Fruit fly (Drosophila melanogaster) whole organism, embryonic: ENCODE results near the gene CG32117.

ENCODE experiments used
- B-H1 ChIP-seq: fragments of 200-800 bp; sonication (Bioruptor generic); IDR thresholded peaks from 3 replicates; pipeline ENCODE4 v1.3.6; 2022; ENCODE audit warnings: missing biosample characterization, missing genetic modification characterization
- Blimp-1 ChIP-seq: fragments of 200-800 bp; sonication (Bioruptor generic); optimal IDR thresholded peaks from 3 replicates; lab custom pipeline; 2018; ENCODE audit warnings: missing biosample characterization, missing genetic modification characterization, mild to moderate bottlenecking, moderate library complexity, missing genetic modification reagents
- CG10565 ChIP-seq: fragments of 200-800 bp; sonication (Bioruptor generic); optimal IDR thresholded peaks from 3 replicates; lab custom pipeline; 2016; ENCODE audit warnings: missing biosample characterization, mild to moderate bottlenecking, missing genetic modification characterization
- CG12219 ChIP-seq: fragments of 200-800 bp; sonication (Bioruptor generic); optimal IDR thresholded peaks from 3 replicates; lab custom pipeline; 2018; ENCODE audit warnings: missing biosample characterization, mild to moderate bottlenecking, missing genetic modification characterization
- CG12391 ChIP-seq: fragments of 200-800 bp; sonication (Bioruptor generic); optimal IDR thresholded peaks from 3 replicates; lab custom pipeline; 2018; ENCODE audit warnings: missing biosample characterization, mild to moderate bottlenecking, missing genetic modification characterization, moderate library complexity
- CG15073 ChIP-seq: fragments of 200-800 bp; sonication (Bioruptor generic); optimal IDR thresholded peaks from 2 replicates; lab custom pipeline; 2016; ENCODE audit warnings: missing biosample characterization, missing genetic modification characterization
- CG18476 ChIP-seq: fragments of 200-800 bp; sonication (Bioruptor generic); optimal IDR thresholded peaks from 2 replicates; lab custom pipeline; 2016; ENCODE audit warnings: missing biosample characterization, mild to moderate bottlenecking, missing genetic modification characterization
- CG18619 ChIP-seq: fragments of 200-800 bp; sonication (Bioruptor generic); optimal IDR thresholded peaks from 3 replicates; lab custom pipeline; 2017; ENCODE audit warnings: missing biosample characterization, mild to moderate bottlenecking, missing genetic modification characterization
- CG30431 ChIP-seq: fragments of 200-800 bp; sonication (Bioruptor generic); optimal IDR thresholded peaks from 2 replicates; lab custom pipeline; 2017; ENCODE audit warnings: missing biosample characterization, missing genetic modification characterization
- CG32772 ChIP-seq: fragments of 200-800 bp; sonication (Bioruptor generic); IDR thresholded peaks from 2 replicates; pipeline ENCODE4 v1.3.6; 2022; ENCODE audit warnings: missing biosample characterization, missing genetic modification characterization
- CG3281 ChIP-seq: fragments of 200-800 bp; sonication (Bioruptor generic); optimal IDR thresholded peaks from 3 replicates; lab custom pipeline; 2017; ENCODE audit warnings: missing biosample characterization, mild to moderate bottlenecking, missing genetic modification characterization
- CG34224 ChIP-seq: fragments of 200-800 bp; sonication (Bioruptor generic); IDR thresholded peaks from 3 replicates; pipeline ENCODE4 v1.3.6; 2022; ENCODE audit warnings: missing biosample characterization, missing genetic modification characterization; ENCODE audit not compliant: partially characterized antibody
- CG3726 ChIP-seq: fragments of 200-800 bp; sonication (Bioruptor generic); IDR thresholded peaks from 3 replicates; pipeline ENCODE4, ENCODE4 v1.3.6; 2022; ENCODE audit warnings: missing biosample characterization, missing genetic modification characterization
- CG42726 ChIP-seq: fragments of 200-800 bp; sonication (Bioruptor generic); IDR thresholded peaks from 2 replicates; pipeline ENCODE4 v1.3.6; 2022; ENCODE audit warnings: missing biosample characterization, missing genetic modification characterization; ENCODE audit not compliant: partially characterized antibody
- CG4328 ChIP-seq: fragments of 200-800 bp; sonication (Bioruptor generic); optimal IDR thresholded peaks from 3 replicates; lab custom pipeline; 2017; ENCODE audit warnings: missing biosample characterization, missing genetic modification reagents, missing genetic modification characterization
- CG7928 ChIP-seq: fragments of 200-800 bp; sonication (Bioruptor generic); optimal IDR thresholded peaks from 2 replicates; lab custom pipeline; 2017; ENCODE audit warnings: missing biosample characterization, mild to moderate bottlenecking, missing genetic modification characterization
- CG8089 ChIP-seq: fragments of 200-800 bp; sonication (Bioruptor generic); optimal IDR thresholded peaks from 3 replicates; lab custom pipeline; 2016; ENCODE audit warnings: missing biosample characterization, missing genetic modification characterization
- CTCF ChIP-seq: fragments of 200-800 bp; sonication (Bioruptor generic); optimal IDR thresholded peaks from 2 replicates; lab custom pipeline; 2017; ENCODE audit warnings: missing biosample characterization, mild to moderate bottlenecking, missing genetic modification characterization, moderate library complexity
- CrebB ChIP-seq: fragments of 200-800 bp; sonication (Bioruptor generic); optimal IDR thresholded peaks from 3 replicates; lab custom pipeline; 2018; ENCODE audit warnings: missing biosample characterization, mild to moderate bottlenecking, missing genetic modification characterization
- Dfd ChIP-seq, 2 experiments: fragments of >200 bp; optimal IDR thresholded peaks; 2 replicates each; lab custom pipeline; 2017; ENCODE audit warnings: missing biosample characterization in 2 of 2, missing genetic modification characterization in 2 of 2
- Dll ChIP-seq: fragments of 200-800 bp; sonication (Bioruptor generic); IDR thresholded peaks from 4 replicates; pipeline ENCODE4 v1.3.6; 2022; ENCODE audit warnings: missing biosample characterization, missing genetic modification characterization; ENCODE audit not compliant: partially characterized antibody
- Dref ChIP-seq: fragments of 200-800 bp; sonication (Bioruptor generic); IDR thresholded peaks from 2 replicates; pipeline ENCODE4 v1.3.6; 2022; ENCODE audit warnings: missing biosample characterization, missing genetic modification characterization
- Fer1 ChIP-seq: fragments of 200-800 bp; sonication (Bioruptor generic); optimal IDR thresholded peaks from 2 replicates; lab custom pipeline; 2017; ENCODE audit warnings: missing biosample characterization, mild to moderate bottlenecking, missing genetic modification characterization
- H2.0 ChIP-seq: fragments of 200-800 bp; sonication (Bioruptor generic); IDR thresholded peaks from 2 replicates; pipeline ENCODE4 v1.3.6; 2022; ENCODE audit warnings: missing biosample characterization, missing genetic modification characterization
- Neu2 ChIP-seq: fragments of 200-800 bp; sonication (Bioruptor generic); optimal IDR thresholded peaks from 3 replicates; lab custom pipeline; 2016; ENCODE audit warnings: missing biosample characterization, missing genetic modification characterization, borderline replicate concordance
- Nf-YA ChIP-seq: fragments of 200-800 bp; sonication (Bioruptor generic); IDR thresholded peaks from 2 replicates; pipeline ENCODE4 v1.3.6; 2022; ENCODE audit warnings: missing biosample characterization, missing genetic modification characterization
- Optix ChIP-seq: fragments of 200-800 bp; sonication (Bioruptor generic); IDR thresholded peaks from 3 replicates; pipeline ENCODE4 v1.3.6; 2022; ENCODE audit warnings: missing biosample characterization, missing genetic modification characterization
- Rfx ChIP-seq: fragments of 200-800 bp; sonication (Bioruptor generic); IDR thresholded peaks from 2 replicates; pipeline ENCODE4 v1.3.6; 2022; ENCODE audit warnings: missing biosample characterization, missing genetic modification characterization
- Spps ChIP-seq: fragments of 200-800 bp; sonication (Bioruptor generic); optimal IDR thresholded peaks from 2 replicates; lab custom pipeline; 2018; ENCODE audit warnings: missing biosample characterization, mild to moderate bottlenecking, missing genetic modification characterization
- Stat92E ChIP-seq, 3 experiments: fragments of >200 bp in 2 of 3; fragments of 200-800 bp in 1 of 3; sonication (Bioruptor generic) in 1 of 3; optimal IDR thresholded peaks; 2 replicates each; lab custom pipeline; 2017 to 2019; ENCODE audit warnings: missing biosample characterization in 3 of 3, missing genetic modification characterization in 3 of 3, mild to moderate bottlenecking in 1 of 3, moderate library complexity in 1 of 3
- Vsx1 ChIP-seq: fragments of 200-800 bp; sonication (Bioruptor generic); optimal IDR thresholded peaks from 2 replicates; lab custom pipeline; 2017; ENCODE audit warnings: missing biosample characterization, mild to moderate bottlenecking, missing genetic modification characterization, missing genetic modification reagents
- bsh ChIP-seq, 2 experiments: fragments of 200-800 bp; sonication (Bioruptor generic); optimal IDR thresholded peaks; 2 replicates each; lab custom pipeline; 2017 to 2018; ENCODE audit warnings: mild to moderate bottlenecking in 2 of 2, missing biosample characterization in 2 of 2, missing genetic modification characterization in 2 of 2, moderate library complexity in 1 of 2
- chif ChIP-seq, 2 experiments: fragments of 200-800 bp; sonication (Bioruptor generic); optimal IDR thresholded peaks; 3 replicates each; lab custom pipeline; 2016; ENCODE audit warnings: missing biosample characterization in 2 of 2, missing genetic modification characterization in 2 of 2
- emc ChIP-seq: fragments of 200-800 bp; sonication (Bioruptor generic); optimal IDR thresholded peaks from 2 replicates; lab custom pipeline; 2016; ENCODE audit warnings: missing biosample characterization, missing genetic modification characterization
- eyg ChIP-seq: fragments of 200-800 bp; sonication (Bioruptor generic); optimal IDR thresholded peaks from 3 replicates; lab custom pipeline; 2016; ENCODE audit warnings: missing biosample characterization, missing genetic modification characterization
- gce ChIP-seq: fragments of 200-800 bp; sonication (Bioruptor generic); IDR thresholded peaks from 3 replicates; pipeline ENCODE4 v1.3.6; 2022; ENCODE audit warnings: missing biosample characterization, missing genetic modification characterization
- hkb ChIP-seq, 2 experiments: fragments of 200-800 bp in 1 of 2; fragments of >200 bp in 1 of 2; sonication (Bioruptor generic) in 1 of 2; IDR thresholded peaks in 1 of 2; optimal IDR thresholded peaks in 1 of 2; 2 replicates each; pipeline versions ENCODE4 v1.3.6 to Lab custom; 2017 to 2022; ENCODE audit warnings: missing biosample characterization in 1 of 2, missing genetic modification characterization in 1 of 2
- inv ChIP-seq: fragments of 200-800 bp; sonication (Bioruptor generic); IDR thresholded peaks from 2 replicates; pipeline ENCODE4 v1.3.6; 2022; ENCODE audit warnings: missing biosample characterization, missing genetic modification characterization; ENCODE audit not compliant: partially characterized antibody
- otp ChIP-seq: fragments of 200-800 bp; sonication (Bioruptor generic); IDR thresholded peaks from 3 replicates; pipeline ENCODE4, ENCODE4 v1.3.6; 2022; ENCODE audit warnings: missing biosample characterization, missing genetic modification characterization
- pita ChIP-seq: fragments of 200-800 bp; sonication (Bioruptor generic); optimal IDR thresholded peaks from 2 replicates; lab custom pipeline; 2017; ENCODE audit warnings: missing biosample characterization, mild to moderate bottlenecking, missing genetic modification characterization
- sob ChIP-seq: fragments of 200-800 bp; sonication (Bioruptor generic); IDR thresholded peaks from 2 replicates; pipeline ENCODE4 v1.3.6; 2022; ENCODE audit warnings: missing biosample characterization, missing genetic modification characterization
- trem ChIP-seq: fragments of 200-800 bp; optimal IDR thresholded peaks from 3 replicates; lab custom pipeline; 2019; ENCODE audit warnings: missing biosample characterization, mild to moderate bottlenecking, missing genetic modification characterization, moderate library complexity
- usp ChIP-seq: fragments of >200 bp; optimal IDR thresholded peaks from 2 replicates; lab custom pipeline; 2017; ENCODE audit warnings: missing biosample characterization, missing genetic modification characterization

The CG32117 gene

dm6 chr3L:12903611-12904010 lies at the start of gene CG32117:
Gene CG32117, minus strand, starts transcription at chr3L:12903711.
- no peak for TF ChIP-seq CG10565 (GFP tag; lab: Kevin White, UChicago)
- TF ChIP-seq Stat92E (GFP tag; optimal IDR thresholded peaks at IDR 0.05; lab: Kevin White, UChicago) = no peak
- TF ChIP-seq CG12391 (tag; lab: Kevin White, UChicago) = no peak
- no peak for TF ChIP-seq Fer1 (GFP tag; lab: Kevin White, UChicago)
- TF ChIP-seq CG7928 (GFP tag; lab: Kevin White, UChicago) = no peak
- TF ChIP-seq Vsx1 (GFP tag; lab: Kevin White, UChicago) = no peak

dm6 chr3L:12949386-12949785 lies 45.9 kb upstream of the CG32117 start:
- no peak for TF ChIP-seq CG18619 (GFP tag; lab: Kevin White, UChicago)
- TF ChIP-seq usp (GFP tag; lab: Kevin White, UChicago) = no peak
- TF ChIP-seq CTCF = peak; percentile 53
- 0 out of 2 replicates have a peak, but pooled peaks have one; percentile 16 for TF ChIP-seq inv (GFP tag; lab: Robert Waterston, UW)

dm6 chr3L:12915431-12915830 lies 11.9 kb upstream of the CG32117 start:
- TF ChIP-seq bsh (GFP tag; optimal IDR thresholded peaks at IDR 0.05; lab: Kevin White, UChicago) = peak in 1 of 2 experiments; percentile 41
- TF ChIP-seq Dfd (GFP tag; optimal IDR thresholded peaks at IDR 0.05; lab: Kevin White, UChicago) = no peak

- TF ChIP-seq CG42726 (GFP tag; lab: Robert Waterston, UW) (no peak), sob (GFP tag; lab: Robert Waterston, UW) (peak; percentile 98), CG8089 (GFP tag; lab: Kevin White, UChicago) (peak; percentile 82), Nf-YA (GFP tag; lab: Robert Waterston, UW) (peak; percentile 86), hkb (optimal IDR thresholded peaks at IDR 0.05; lab: Kevin White, UChicago) (no peak), hkb (GFP tag; IDR thresholded peaks at IDR 0.05; lab: Robert Waterston, UW) (no peak; the same call in 1 of the 2 replicates), trem (peak; percentile 81), CG18476 (GFP tag; lab: Kevin White, UChicago) (peak; percentile 85), CrebB (tag; lab: Kevin White, UChicago) (peak; percentile 93), CG15073 (GFP tag; lab: Kevin White, UChicago) (peak; percentile 17), Blimp-1 (GFP tag; lab: Kevin White, UChicago) (peak; percentile 89), chif (GFP tag; optimal IDR thresholded peaks at IDR 0.05; lab: Kevin White, UChicago) (peak; percentile 89 to 93), CG30431 (GFP tag; lab: Kevin White, UChicago) (peak; percentile 67), Dll (GFP tag; lab: Robert Waterston, UW) (no peak; the same call in 3 of the 4 replicates), CG3726 (GFP tag; lab: Robert Waterston, UW) (peak; percentile 90), CG4328 (peak; percentile 43), emc (peak; percentile 87), Optix (GFP tag; lab: Robert Waterston, UW) (peak; percentile 36; the same call in 1 of the 3 replicates), pita (no peak), H2.0 (GFP tag; lab: Robert Waterston, UW) (peak; percentile 95; the same call in 1 of the 2 replicates), CG3281 (GFP tag; lab: Kevin White, UChicago) (peak; percentile 95), B-H1 (GFP tag; lab: Robert Waterston, UW) (peak; percentile 93), CG34224 (peak; percentile 50; the same call in 2 of the 3 replicates), CG32772 (GFP tag; lab: Robert Waterston, UW) (peak; percentile 93), Neu2 (GFP tag; lab: Kevin White, UChicago) (peak; percentile 19), CG12219 (peak; percentile 93), Stat92E (GFP tag; optimal IDR thresholded peaks at IDR 0.05; lab: Kevin White, UChicago) (no peak), otp (GFP tag; lab: Robert Waterston, UW) (peak; percentile 79), gce (peak; percentile 93), Rfx (GFP tag; lab: Robert Waterston, UW) (peak; percentile 99), eyg (GFP tag; lab: Kevin White, UChicago) (peak; percentile 82), Dref (GFP tag; lab: Robert Waterston, UW) (peak; percentile 24; the same call in 1 of the 2 replicates), Spps (tag; lab: Kevin White, UChicago) (peak; percentile 63)
These were observed 10.2 kb upstream of the CG32117 start, which contains the start of gene CG32115 for dm6 chr3L:12913609-12914266. Gene CG32115, minus strand, starts transcription at chr3L:12913646.
